Worm (Caenorhabditis elegans) whole organism, early embryonic: ENCODE results near the gene nas-21.

ENCODE experiments used
- B0310.2 ChIP-seq: sonication (generic microtip); optimal IDR thresholded peaks from 2 replicates; lab custom pipeline; 2016; ENCODE audit warnings: mild to moderate bottlenecking, missing genetic modification characterization, missing compliant biosample characterization
- F13C5.2 ChIP-seq: sonication (generic microtip); optimal IDR thresholded peaks from 2 replicates; lab custom pipeline; 2017; ENCODE audit warnings: mild to moderate bottlenecking, missing genetic modification characterization, inconsistent platforms, missing compliant biosample characterization
- aly-1 ChIP-seq: sonication (generic microtip); optimal IDR thresholded peaks from 2 replicates; lab custom pipeline; 2016; ENCODE audit warnings: missing genetic modification characterization, missing compliant biosample characterization
- ama-1 ChIP-seq: fragments of 150-350 bp; optimal IDR thresholded peaks from 2 replicates; lab custom pipeline; 2014
- ceh-13 ChIP-seq: fragments of 200-800 bp; sonication (Bioruptor generic); optimal IDR thresholded peaks from 2 replicates; lab custom pipeline; 2018; ENCODE audit warnings: mild to moderate bottlenecking, missing genetic modification characterization, missing compliant biosample characterization
- ceh-36 ChIP-seq: sonication (generic microtip); optimal IDR thresholded peaks from 2 replicates; lab custom pipeline; 2016; ENCODE audit warnings: missing genetic modification characterization, inconsistent platforms, missing compliant biosample characterization
- ets-7 ChIP-seq: sonication (generic microtip); optimal IDR thresholded peaks from 2 replicates; lab custom pipeline; 2016; ENCODE audit warnings: missing genotype, missing genetic modification characterization, missing compliant biosample characterization
- flt-1 ChIP-seq: fragments of 200-800 bp; sonication (Bioruptor generic); IDR thresholded peaks from 2 replicates; pipeline ENCODE4 v1.3.6; 2022; ENCODE audit warnings: missing genetic modification characterization, missing compliant biosample characterization
- hmbx-1 ChIP-seq: sonication (generic microtip); optimal IDR thresholded peaks from 2 replicates; lab custom pipeline; 2016; ENCODE audit warnings: mild to moderate bottlenecking, missing genetic modification characterization, missing compliant biosample characterization
- hmg-4 ChIP-seq: fragments of 200-800 bp; sonication (Bioruptor generic); optimal IDR thresholded peaks from 2 replicates; lab custom pipeline; 2018; ENCODE audit warnings: mild to moderate bottlenecking, missing genetic modification characterization, missing compliant biosample characterization
- hnd-1 ChIP-seq: sonication (generic microtip); optimal IDR thresholded peaks from 2 replicates; lab custom pipeline; 2016; ENCODE audit warnings: missing genetic modification characterization, missing compliant biosample characterization
- pes-1 ChIP-seq: fragments of 200-800 bp; sonication (Bioruptor generic); IDR thresholded peaks from 2 replicates; pipeline ENCODE4 v1.3.6; 2022; ENCODE audit warnings: missing genetic modification reagents, missing genetic modification characterization, missing compliant biosample characterization
- scrt-1 ChIP-seq: fragments of 200-800 bp; sonication (Bioruptor generic); IDR thresholded peaks from 2 replicates; pipeline ENCODE4 v1.3.6; 2022; ENCODE audit warnings: missing genetic modification characterization, missing compliant biosample characterization
- sea-1 ChIP-seq: fragments of 200-800 bp; sonication (Bioruptor generic); conservative IDR thresholded peaks from 2 replicates; pipeline ENCODE4 v1.3.6; 2022; ENCODE audit warnings: missing genetic modification characterization, missing compliant biosample characterization
- tbx-11 ChIP-seq: fragments of 200-800 bp; sonication (Bioruptor generic); IDR thresholded peaks from 2 replicates; pipeline ENCODE4 v1.3.6; 2022; ENCODE audit warnings: missing genetic modification characterization, missing compliant biosample characterization
- tbx-37 ChIP-seq: fragments of 200-800 bp; sonication (Bioruptor generic); conservative IDR thresholded peaks from 2 replicates; pipeline ENCODE4 v1.3.6; 2022; ENCODE audit warnings: missing genetic modification reagents, missing genetic modification characterization, missing compliant biosample characterization
- tra-4 ChIP-seq: sonication (generic microtip); optimal IDR thresholded peaks from 2 replicates; lab custom pipeline; 2017; ENCODE audit warnings: missing genetic modification characterization, missing compliant biosample characterization

Gene nas-21

DNA sequence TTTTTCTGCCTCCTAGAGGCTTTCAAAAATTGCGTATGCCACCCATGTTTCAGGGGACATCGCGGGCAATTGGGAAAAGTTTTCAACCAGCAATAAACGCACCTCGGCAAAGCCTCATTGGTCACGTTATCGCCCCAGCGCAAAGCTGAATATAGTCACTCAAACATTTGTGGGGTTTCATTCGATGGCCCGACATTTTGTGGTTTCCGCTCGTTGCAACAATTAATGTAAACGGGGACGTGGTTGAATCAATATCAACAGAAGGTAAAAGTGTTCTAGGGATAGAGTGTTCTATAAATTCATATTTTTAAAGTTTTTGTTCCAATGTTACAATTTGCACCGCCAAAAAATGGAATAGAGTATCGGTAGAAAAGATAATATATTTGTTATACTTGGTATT is 15.9 kb downstream of the nas-21 start:
- TF ChIP-seq ceh-36 (tag; lab: Kevin White, UChicago), result no peak
- no peak for TF ChIP-seq aly-1
- no peak for TF ChIP-seq sea-1 (GFP tag; lab: Robert Waterston, UW)
- TF ChIP-seq scrt-1, result no peak
- no peak for TF ChIP-seq F13C5.2 (tag; lab: Kevin White, UChicago)
- TF ChIP-seq ceh-13 (GFP tag; lab: Kevin White, UChicago), result no peak
- TF ChIP-seq hmbx-1, result no peak
- TF ChIP-seq hnd-1 (tag; lab: Kevin White, UChicago), result no peak
- no peak for TF ChIP-seq pes-1
- TF ChIP-seq B0310.2, result no peak
- no peak for TF ChIP-seq hmg-4
- no peak for TF ChIP-seq tbx-11 (GFP tag; lab: Robert Waterston, UW)
- TF ChIP-seq tbx-37, result no peak
- no peak for TF ChIP-seq ets-7 (tag; lab: Kevin White, UChicago)
- TF ChIP-seq tra-4 (tag; lab: Kevin White, UChicago), result no peak

DNA sequence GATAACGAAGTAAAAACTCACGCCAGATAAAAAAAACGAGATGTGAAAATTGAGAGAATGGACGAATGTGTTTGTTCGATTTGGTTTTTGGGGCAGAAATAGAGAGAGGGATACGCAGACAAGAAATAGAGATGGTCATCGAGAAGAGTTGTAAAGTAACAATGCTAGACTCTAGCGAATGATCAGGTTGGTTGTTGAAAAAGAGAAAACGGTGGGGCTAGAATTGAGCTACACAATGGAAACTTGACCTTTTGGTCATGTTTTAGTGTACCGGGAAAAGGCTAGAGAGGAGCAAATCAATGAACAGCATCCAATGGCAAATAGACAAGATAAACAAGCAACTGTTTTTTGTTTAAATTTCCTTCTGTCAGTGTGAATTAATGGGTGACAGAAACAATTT is 18.0 kb downstream of the nas-21 start, which contains the start of gene dhs-19:
Gene dhs-19 (minus strand): TSS at position 101 of the 400 bp plus-strand sequence.
- TF ChIP-seq scrt-1, result no peak
- TF ChIP-seq tra-4 (tag; lab: Kevin White, UChicago), result no peak
- no peak for TF ChIP-seq ceh-13 (GFP tag; lab: Kevin White, UChicago)
- TF ChIP-seq F13C5.2 (tag; lab: Kevin White, UChicago), result no peak
- no peak for TF ChIP-seq ets-7 (tag; lab: Kevin White, UChicago)
- no peak for TF ChIP-seq sea-1 (GFP tag; lab: Robert Waterston, UW)
- TF ChIP-seq aly-1, result no peak
- TF ChIP-seq pes-1, result no peak
- TF ChIP-seq tbx-11 (GFP tag; lab: Robert Waterston, UW), result no peak
- TF ChIP-seq hmbx-1, result no peak
- no peak for TF ChIP-seq tbx-37
- no peak for TF ChIP-seq ama-1 (lab: Kevin White, UChicago)
- no peak for TF ChIP-seq ceh-36 (tag; lab: Kevin White, UChicago)
- TF ChIP-seq hmg-4, result no peak
- TF ChIP-seq flt-1 (GFP tag; lab: Robert Waterston, UW), result no peak
- no peak for TF ChIP-seq B0310.2
- no peak for TF ChIP-seq hnd-1 (tag; lab: Kevin White, UChicago)

DNA sequence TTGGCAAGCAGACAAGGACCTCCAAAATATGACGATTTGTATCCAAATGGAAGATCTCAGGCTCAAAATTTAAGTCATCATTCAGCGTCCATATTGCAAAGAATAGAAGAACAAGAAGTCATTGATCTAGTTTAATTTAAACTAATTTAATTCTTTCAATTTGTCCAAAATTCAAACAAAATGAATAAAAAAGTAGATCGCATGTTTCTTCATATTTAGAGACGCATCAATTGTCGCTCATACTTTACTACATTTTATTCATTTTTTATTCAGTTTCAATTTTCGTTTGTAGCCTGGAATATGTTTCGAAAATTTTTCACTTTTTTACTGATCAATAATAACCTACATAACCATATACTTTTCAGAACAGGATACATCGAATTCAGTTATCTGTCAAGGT is 20.1 kb downstream of the nas-21 start, which contains the start of gene T11F9.21:
Gene T11F9.21 (plus strand): TSS at position 301 of the 400 bp plus-strand sequence.
- TF ChIP-seq ceh-13 (GFP tag; lab: Kevin White, UChicago), result no peak
- TF ChIP-seq B0310.2, result no peak
- no peak for TF ChIP-seq tbx-11 (GFP tag; lab: Robert Waterston, UW)
- no peak for TF ChIP-seq tra-4 (tag; lab: Kevin White, UChicago)
- no peak for TF ChIP-seq flt-1 (GFP tag; lab: Robert Waterston, UW)
- TF ChIP-seq hnd-1 (tag; lab: Kevin White, UChicago), result no peak
- TF ChIP-seq pes-1, result no peak

DNA sequence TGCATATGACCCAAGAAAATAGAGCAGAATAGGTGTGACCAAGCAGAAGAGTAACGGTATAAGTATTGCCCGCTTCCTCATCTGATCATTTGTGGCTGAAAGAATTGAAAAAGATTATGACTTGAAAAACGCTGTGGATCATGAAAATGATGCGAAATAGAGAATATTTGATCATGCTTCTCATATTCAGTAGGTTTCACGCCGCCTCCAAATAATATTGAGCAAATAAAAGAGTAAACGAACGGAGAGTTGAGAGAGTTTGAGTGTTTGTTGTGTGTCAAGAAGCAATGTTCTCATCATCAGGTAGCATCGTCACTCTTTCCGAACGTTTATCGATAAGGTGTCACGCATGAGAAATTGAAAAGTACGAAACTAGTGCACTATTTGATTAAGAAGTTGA is 23.9 kb downstream of the nas-21 start, which contains the start of gene htrl-1:
Gene htrl-1 (minus strand): TSS at position 101 of the 400 bp plus-strand sequence.
- no peak for TF ChIP-seq tbx-37
- TF ChIP-seq F13C5.2 (tag; lab: Kevin White, UChicago), result no peak
- no peak for TF ChIP-seq ceh-36 (tag; lab: Kevin White, UChicago)
- TF ChIP-seq hmg-4, result no peak
- TF ChIP-seq tbx-11 (GFP tag; lab: Robert Waterston, UW), result no peak
- no peak for TF ChIP-seq aly-1
- no peak for TF ChIP-seq hmbx-1

DNA sequence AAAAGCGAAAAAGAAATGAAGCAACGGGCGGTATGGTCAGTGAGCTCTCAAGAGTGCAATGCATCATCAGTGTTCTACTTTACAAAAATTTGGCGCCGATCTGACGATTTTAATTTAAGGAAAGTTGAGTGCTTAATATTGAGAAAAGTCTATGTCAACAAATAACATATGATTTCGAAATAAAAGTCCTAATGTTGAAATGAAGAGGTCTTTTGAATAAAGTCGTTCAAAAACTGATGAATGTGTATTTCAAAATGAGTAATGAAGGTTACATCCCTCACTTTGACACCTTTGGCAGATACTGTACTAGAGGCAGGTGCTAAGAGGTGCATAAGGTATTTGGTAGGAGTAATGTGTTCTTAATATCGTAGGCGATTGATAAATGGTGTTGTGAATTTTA is 25.1 kb downstream of the nas-21 start:
- TF ChIP-seq hmbx-1 (no peak), scrt-1 (no peak), ama-1 (lab: Kevin White, UChicago) (no peak), tbx-11 (GFP tag; lab: Robert Waterston, UW) (no peak), flt-1 (GFP tag; lab: Robert Waterston, UW) (no peak), tra-4 (tag; lab: Kevin White, UChicago) (no peak), F13C5.2 (tag; lab: Kevin White, UChicago) (no peak), aly-1 (no peak), ceh-36 (tag; lab: Kevin White, UChicago) (no peak), hnd-1 (tag; lab: Kevin White, UChicago) (no peak), B0310.2 (no peak), sea-1 (GFP tag; lab: Robert Waterston, UW) (no peak), ets-7 (tag; lab: Kevin White, UChicago) (no peak), tbx-37 (no peak), pes-1 (no peak), ceh-13 (GFP tag; lab: Kevin White, UChicago) (no peak), hmg-4 (no peak)

DNA sequence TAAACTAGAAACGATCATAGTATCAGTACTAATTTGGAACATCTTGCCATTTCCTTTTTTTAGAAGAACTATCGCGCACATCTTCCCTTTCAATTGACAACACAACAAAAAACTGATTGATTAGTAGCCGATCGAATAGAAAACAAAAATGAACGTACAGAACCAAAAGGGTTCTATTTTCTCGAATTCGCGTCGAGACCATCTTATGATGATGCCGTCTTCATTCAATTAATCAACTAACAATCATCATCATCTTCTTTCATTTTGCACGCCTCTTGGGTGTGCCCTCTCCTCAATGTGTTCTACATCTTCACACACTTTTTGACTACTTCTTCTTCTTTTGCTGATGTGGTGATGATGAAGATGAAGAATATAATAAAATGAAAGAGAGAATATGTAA is 27.4 kb downstream of the nas-21 start:
- TF ChIP-seq ets-7 (tag; lab: Kevin White, UChicago) (no peak), ama-1 (lab: Kevin White, UChicago) (no peak), F13C5.2 (tag; lab: Kevin White, UChicago) (no peak), hmg-4 (no peak), flt-1 (GFP tag; lab: Robert Waterston, UW) (no peak), pes-1 (no peak), hmbx-1 (no peak), hnd-1 (tag; lab: Kevin White, UChicago) (no peak), ceh-36 (tag; lab: Kevin White, UChicago) (no peak), sea-1 (GFP tag; lab: Robert Waterston, UW) (no peak), scrt-1 (no peak), tra-4 (tag; lab: Kevin White, UChicago) (no peak), tbx-37 (no peak), tbx-11 (GFP tag; lab: Robert Waterston, UW) (no peak)

DNA sequence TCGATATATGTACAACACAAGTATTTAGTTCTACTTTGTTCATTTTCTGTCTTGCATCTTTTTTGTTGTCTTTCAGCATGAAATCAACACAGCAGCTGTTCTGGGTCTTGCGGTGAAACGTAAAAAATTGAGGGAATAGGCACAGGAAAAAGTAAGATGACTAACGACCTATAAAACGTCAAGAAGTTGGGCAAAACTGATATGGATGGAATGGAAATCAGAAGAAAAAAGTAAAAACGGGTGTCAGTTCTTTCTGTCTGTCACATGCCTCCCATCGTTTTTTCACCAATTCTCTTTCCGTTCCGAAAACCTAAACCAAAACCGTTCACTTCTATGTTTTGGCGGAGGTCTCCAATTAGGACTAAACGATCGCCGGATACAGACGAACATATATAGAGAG is 28.6 kb downstream of the nas-21 start:
- TF ChIP-seq hmg-4 (no peak), flt-1 (GFP tag; lab: Robert Waterston, UW) (no peak), tra-4 (tag; lab: Kevin White, UChicago) (no peak), aly-1 (no peak), F13C5.2 (tag; lab: Kevin White, UChicago) (no peak), scrt-1 (no peak), pes-1 (no peak), ets-7 (tag; lab: Kevin White, UChicago) (no peak), ceh-36 (tag; lab: Kevin White, UChicago) (no peak), hmbx-1 (no peak), hnd-1 (tag; lab: Kevin White, UChicago) (no peak), B0310.2 (no peak), ama-1 (lab: Kevin White, UChicago) (no peak), sea-1 (GFP tag; lab: Robert Waterston, UW) (no peak), tbx-37 (no peak), ceh-13 (GFP tag; lab: Kevin White, UChicago) (no peak), tbx-11 (GFP tag; lab: Robert Waterston, UW) (no peak)
